Worm (Caenorhabditis elegans): Measurements from ENCODE around the gene E04F6.10.

DNA sequence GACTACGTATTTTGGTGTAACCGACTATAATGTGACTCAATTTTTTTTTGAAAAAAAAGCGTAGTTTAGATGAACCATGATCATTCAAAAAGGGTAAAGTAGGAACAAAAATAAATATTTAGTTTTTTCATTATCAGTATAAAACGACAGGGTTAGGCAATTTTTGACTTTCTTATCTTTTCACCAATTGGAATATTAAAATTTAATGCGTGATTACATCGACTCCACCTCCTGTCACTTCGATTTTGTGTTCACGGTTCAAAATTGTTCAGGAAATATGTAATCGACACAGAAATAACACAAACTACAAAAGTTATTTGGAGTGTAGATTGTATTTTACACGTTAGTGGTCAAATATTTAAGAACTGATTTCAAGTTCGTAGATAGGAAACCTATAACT lies 50.2 kb downstream of the E04F6.10 start:
- TF ChIP-seq nhr-28 (tag; optimal IDR thresholded peaks at IDR 0.05) (no peak), lin-13 (tag; optimal IDR thresholded peaks at IDR 0.05) (no peak), unc-62 (GFP tag; optimal IDR thresholded peaks at IDR 0.05) (no peak), mab-5 (tag; optimal IDR thresholded peaks at IDR 0.05) (no peak), snpc-4 (tag; optimal IDR thresholded peaks at IDR 0.05) (no peak)
